Worm (Caenorhabditis elegans): Measurements from ENCODE around the gene mtch-1.

DNA sequence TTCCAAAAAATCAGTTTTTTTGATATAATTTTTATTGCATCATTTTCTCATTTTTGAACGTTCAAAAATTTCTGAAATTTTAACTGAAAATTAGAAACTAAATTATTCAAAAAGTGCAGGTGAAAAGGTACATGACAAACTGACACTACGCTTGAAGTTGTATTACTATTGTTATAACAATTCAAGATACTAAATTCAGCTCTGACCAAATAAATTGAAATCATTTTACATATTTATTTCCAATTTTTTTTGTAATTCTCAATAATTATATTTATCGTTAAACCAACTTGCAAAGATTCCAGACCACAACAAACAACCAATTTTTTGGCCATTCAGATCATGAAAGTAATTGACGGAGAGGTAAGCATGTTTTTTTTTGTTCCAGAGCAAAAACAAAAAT is 11.5 kb upstream of the mtch-1 start, which contains the start of gene sre-3:
- no peak for TF ChIP-seq unc-62 (GFP tag; optimal IDR thresholded peaks at IDR 0.05)
- TF ChIP-seq unc-39 (tag; optimal IDR thresholded peaks at IDR 0.05): no peak
- TF ChIP-seq eor-1 (tag; optimal IDR thresholded peaks at IDR 0.05): no peak
